Worm (Caenorhabditis elegans) whole organism, young adult: ENCODE results near the gene T04F3.1.

Experiments used
- F49E8.2 ChIP-seq: sonication (generic microtip); optimal IDR thresholded peaks from 3 replicates; lab custom pipeline; 2017; ENCODE audit warnings: missing genetic modification characterization, mild to moderate bottlenecking, missing compliant biosample characterization, antibody characterized with exemption, moderate library complexity; ENCODE audit not compliant: insufficient read depth
- F57C9.4 ChIP-seq: sonication (generic microtip); optimal IDR thresholded peaks from 2 replicates; lab custom pipeline; 2017; ENCODE audit warnings: mild to moderate bottlenecking, missing genetic modification characterization, missing compliant biosample characterization
- akir-1 ChIP-seq: fragments of 200-800 bp; sonication (Bioruptor generic); optimal IDR thresholded peaks from 2 replicates; lab custom pipeline; 2018; ENCODE audit warnings: mild to moderate bottlenecking, missing genetic modification characterization, moderate library complexity, missing compliant biosample characterization
- ama-1 ChIP-seq, 3 experiments: fragments of 150-350 bp in 1 of 3; sonication (generic microtip) in 2 of 3; optimal IDR thresholded peaks; 2 replicates each; lab custom pipeline; 2014 to 2018; ENCODE audit warnings: missing biosample characterization in 2 of 3, missing genetic modification characterization in 2 of 3, missing genetic modification reagents in 2 of 3
- ceh-27 ChIP-seq: fragments of 200-800 bp; sonication (Bioruptor generic); optimal IDR thresholded peaks from 2 replicates; lab custom pipeline; 2018; ENCODE audit warnings: mild to moderate bottlenecking, missing genetic modification characterization, moderate library complexity, missing compliant biosample characterization
- fkh-3 ChIP-seq: sonication (generic microtip); optimal IDR thresholded peaks from 2 replicates; lab custom pipeline; 2016; ENCODE audit warnings: mild to moderate bottlenecking, missing genetic modification characterization, missing compliant biosample characterization
- him-1 ChIP-seq: sonication (generic microtip); optimal IDR thresholded peaks from 2 replicates; lab custom pipeline; 2016; ENCODE audit warnings: missing genotype, missing genetic modification reagents, missing genetic modification characterization, missing compliant biosample characterization
- hmg-20 ChIP-seq: fragments of 200-800 bp; sonication (Bioruptor generic); IDR thresholded peaks from 2 replicates; pipeline ENCODE4 v1.3.6; 2022; ENCODE audit warnings: missing genetic modification reagents, missing genetic modification characterization, missing compliant biosample characterization
- lsl-1 ChIP-seq: fragments of 200-800 bp; sonication (Bioruptor generic); optimal IDR thresholded peaks from 2 replicates; lab custom pipeline; 2018; ENCODE audit warnings: mild to moderate bottlenecking, missing genetic modification characterization, moderate library complexity, missing compliant biosample characterization
- madf-10 ChIP-seq: sonication (generic microtip); optimal IDR thresholded peaks from 2 replicates; lab custom pipeline; 2016; ENCODE audit warnings: mild to moderate bottlenecking, missing genetic modification characterization, missing compliant biosample characterization
- pha-4 ChIP-seq: fragments of 150-350 bp; sonication (generic microtip); optimal IDR thresholded peaks from 2 replicates; lab custom pipeline; 2014; ENCODE audit warnings: missing biosample characterization, missing genetic modification reagents, missing genetic modification characterization
- tlf-1 ChIP-seq: fragments of 200-800 bp; sonication (Bioruptor generic); optimal IDR thresholded peaks from 2 replicates; lab custom pipeline; 2018; ENCODE audit warnings: mild to moderate bottlenecking, missing genetic modification characterization, missing compliant biosample characterization
- ztf-26 ChIP-seq: sonication (generic microtip); optimal IDR thresholded peaks from 2 replicates; lab custom pipeline; 2017; ENCODE audit warnings: missing genetic modification characterization, missing compliant biosample characterization

ce11 chrV:11751480-11751879 lies 11.6 kb downstream of the T04F3.1 start:
- TF ChIP-seq lsl-1 (GFP tag; lab: Kevin White, UChicago) (no peak), F49E8.2 (tag; lab: Kevin White, UChicago) (no peak), him-1 (no peak), ceh-27 (GFP tag; lab: Kevin White, UChicago) (no peak), tlf-1 (GFP tag; lab: Kevin White, UChicago) (no peak), F57C9.4 (tag; lab: Kevin White, UChicago) (no peak), ama-1 (optimal IDR thresholded peaks at IDR 0.05; lab: Kevin White, UChicago) (no peak), ama-1 (GFP tag; optimal IDR thresholded peaks at IDR 0.05; lab: Kevin White, UChicago) (no peak), pha-4 (tag; lab: Kevin White, UChicago) (no peak), ztf-26 (tag; lab: Kevin White, UChicago) (no peak), fkh-3 (no peak), akir-1 (no peak), madf-10 (tag; lab: Kevin White, UChicago) (no peak), hmg-20 (GFP tag; lab: Robert Waterston, UW) (no peak)
